Worm (Caenorhabditis elegans) whole organism, L1 larva: Measurements from ENCODE around the gene ZK1236.9.

Experiments
- C04F5.9 ChIP-seq: sonication (generic microtip); optimal IDR thresholded peaks from 2 replicates; lab custom pipeline; 2016; ENCODE audit warnings: missing genetic modification characterization, missing compliant biosample characterization
- C16A3.4 ChIP-seq: fragments of 150-350 bp; optimal IDR thresholded peaks from 2 replicates; lab custom pipeline; 2014; ENCODE audit warnings: missing biosample characterization, missing genetic modification characterization
- F16B12.6 ChIP-seq: fragments of 150-350 bp; optimal IDR thresholded peaks from 2 replicates; lab custom pipeline; 2014; ENCODE audit warnings: missing biosample characterization, missing genetic modification characterization
- Y116A8C.19 ChIP-seq: sonication (generic microtip); optimal IDR thresholded peaks from 2 replicates; lab custom pipeline; 2016; ENCODE audit warnings: missing compliant biosample characterization, missing genetic modification characterization, borderline replicate concordance
- alr-1 ChIP-seq: fragments of 200-800 bp; sonication (Bioruptor generic); optimal IDR thresholded peaks from 2 replicates; lab custom pipeline; 2018; ENCODE audit warnings: borderline replicate concordance, mild to moderate bottlenecking, missing genetic modification characterization, missing compliant biosample characterization
- blmp-1 ChIP-seq: fragments of 150-350 bp; optimal IDR thresholded peaks from 2 replicates; lab custom pipeline; 2014; ENCODE audit warnings: missing biosample characterization, missing genetic modification characterization
- ceh-63 ChIP-seq: fragments of 200-800 bp; sonication (Bioruptor generic); optimal IDR thresholded peaks from 2 replicates; lab custom pipeline; 2018; ENCODE audit warnings: mild to moderate bottlenecking, missing genetic modification characterization, missing compliant biosample characterization
- ceh-82 ChIP-seq, 3 experiments: fragments of 150-350 bp in 1 of 3; sonication (generic microtip) in 2 of 3; optimal IDR thresholded peaks; 2 replicates each; lab custom pipeline; 2014 to 2017; ENCODE audit warnings: missing biosample characterization in 3 of 3, missing genetic modification characterization in 3 of 3
- ces-1 ChIP-seq: fragments of 150-350 bp; optimal IDR thresholded peaks from 2 replicates; lab custom pipeline; 2014; ENCODE audit warnings: missing biosample characterization, missing genetic modification reagents, missing genetic modification characterization
- dpl-1 ChIP-seq, 3 experiments: fragments of 150-350 bp in 2 of 3; sonication (generic microtip) in 1 of 3; optimal IDR thresholded peaks; 2 replicates each; lab custom pipeline; 2014 to 2017; ENCODE audit warnings: missing biosample characterization in 3 of 3, missing genetic modification characterization in 3 of 3, missing genetic modification reagents in 3 of 3
- efl-1 ChIP-seq, 4 experiments: fragments of 150-350 bp; optimal IDR thresholded peaks in 3 of 4; peaks in 1 of 4; 1 replicate in 1 of 4; 2 replicates in 3 of 4; lab custom pipeline; 2014; ENCODE audit warnings: missing biosample characterization in 2 of 4, missing genetic modification characterization in 2 of 4, missing genetic modification reagents in 2 of 4
- efl-3 ChIP-seq: fragments of 200-800 bp; sonication (Bioruptor generic); optimal IDR thresholded peaks from 2 replicates; lab custom pipeline; 2018; ENCODE audit warnings: mild to moderate bottlenecking, missing genetic modification characterization, missing compliant biosample characterization
- elt-2 ChIP-seq: sonication (generic microtip); optimal IDR thresholded peaks from 2 replicates; lab custom pipeline; 2016; ENCODE audit warnings: missing genetic modification characterization, mild to moderate bottlenecking, inconsistent platforms, missing compliant biosample characterization, missing genetic modification reagents
- elt-3 ChIP-seq, 6 experiments: fragments of 150-350 bp in 1 of 6; sonication (generic microtip); optimal IDR thresholded peaks; 2 replicates each; lab custom pipeline; 2017 to 2018; ENCODE audit warnings: missing biosample characterization in 6 of 6, missing genetic modification characterization in 6 of 6, inconsistent platforms in 1 of 6
- ets-5 ChIP-seq: fragments of 200-800 bp; sonication (Bioruptor generic); IDR thresholded peaks from 2 replicates; pipeline ENCODE4 v1.3.6; 2022; ENCODE audit warnings: missing genetic modification characterization, missing compliant biosample characterization
- fkh-10 ChIP-seq: sonication (generic microtip); optimal IDR thresholded peaks from 2 replicates; lab custom pipeline; 2017; ENCODE audit warnings: missing biosample characterization, missing genetic modification reagents, missing genetic modification characterization
- fkh-8 ChIP-seq: sonication (generic microtip); optimal IDR thresholded peaks from 2 replicates; lab custom pipeline; 2016; ENCODE audit warnings: mild to moderate bottlenecking, missing genetic modification characterization, missing compliant biosample characterization
- fos-1 ChIP-seq: fragments of 150-350 bp; optimal IDR thresholded peaks from 2 replicates; lab custom pipeline; 2014; ENCODE audit warnings: missing biosample characterization, missing genetic modification characterization
- hlh-17 ChIP-seq: fragments of 200-800 bp; sonication (Bioruptor generic); optimal IDR thresholded peaks from 2 replicates; lab custom pipeline; 2018; ENCODE audit warnings: missing genetic modification characterization, mild to moderate bottlenecking, missing compliant biosample characterization, moderate library complexity, borderline replicate concordance
- hlh-4 ChIP-seq: sonication (generic microtip); optimal IDR thresholded peaks from 2 replicates; lab custom pipeline; 2016; ENCODE audit warnings: mild to moderate bottlenecking, missing genetic modification characterization, missing compliant biosample characterization
- isw-1 ChIP-seq: fragments of 200-800 bp; sonication (Bioruptor generic); IDR thresholded peaks from 2 replicates; pipeline ENCODE4 v1.3.6; 2022; ENCODE audit warnings: missing genetic modification characterization, missing compliant biosample characterization
- lin-14 ChIP-seq: fragments of 200-800 bp; sonication (Bioruptor generic); optimal IDR thresholded peaks from 2 replicates; lab custom pipeline; 2018; ENCODE audit warnings: mild to moderate bottlenecking, missing genetic modification characterization, moderate library complexity, missing compliant biosample characterization
- lin-15B ChIP-seq: fragments of 150-350 bp; sonication (generic microtip); optimal IDR thresholded peaks from 3 replicates; lab custom pipeline; 2014; ENCODE audit warnings: missing biosample characterization, missing genetic modification characterization
- lin-35 ChIP-seq, 2 experiments: fragments of 150-350 bp; optimal IDR thresholded peaks; 2 replicates each; lab custom pipeline; 2014; ENCODE audit warnings: missing biosample characterization in 2 of 2, missing genetic modification characterization in 2 of 2, missing genetic modification reagents in 2 of 2
- lin-39 ChIP-seq: fragments of 150-350 bp; optimal IDR thresholded peaks from 2 replicates; lab custom pipeline; 2014; ENCODE audit warnings: missing biosample characterization, missing genetic modification reagents, missing genetic modification characterization
- lir-3 ChIP-seq: sonication (generic microtip); optimal IDR thresholded peaks from 2 replicates; lab custom pipeline; 2016; ENCODE audit warnings: mild to moderate bottlenecking, missing genetic modification characterization, moderate library complexity, missing compliant biosample characterization; ENCODE audit not compliant: poor library complexity
- lsy-2 ChIP-seq, 2 experiments: fragments of 150-350 bp; optimal IDR thresholded peaks; 2 replicates each; lab custom pipeline; 2014; ENCODE audit warnings: missing biosample characterization in 2 of 2, missing genetic modification characterization in 2 of 2
- mab-9 ChIP-seq: fragments of 200-800 bp; sonication (Bioruptor generic); IDR thresholded peaks from 2 replicates; pipeline ENCODE4 v1.3.6; 2022; ENCODE audit warnings: missing genetic modification reagents, missing genetic modification characterization, missing compliant biosample characterization
- mef-2 ChIP-seq: fragments of 150-350 bp; optimal IDR thresholded peaks from 2 replicates; lab custom pipeline; 2014; ENCODE audit warnings: missing biosample characterization, missing genetic modification characterization
- nhr-12 ChIP-seq: sonication (generic microtip); optimal IDR thresholded peaks from 2 replicates; lab custom pipeline; 2017; ENCODE audit warnings: missing biosample characterization, missing genetic modification characterization
- nhr-19 ChIP-seq: fragments of 200-800 bp; sonication (Bioruptor generic); conservative IDR thresholded peaks from 2 replicates; pipeline ENCODE4 v1.3.6; 2022; ENCODE audit warnings: missing genetic modification characterization, missing compliant biosample characterization
- nhr-20 ChIP-seq: sonication (generic microtip); optimal IDR thresholded peaks from 2 replicates; lab custom pipeline; 2016; ENCODE audit warnings: mild to moderate bottlenecking, missing genetic modification characterization, missing compliant biosample characterization
- nhr-237 ChIP-seq: fragments of 150-350 bp; optimal IDR thresholded peaks from 2 replicates; lab custom pipeline; 2014; ENCODE audit warnings: missing biosample characterization, missing genetic modification characterization
- nhr-47 ChIP-seq: sonication (generic microtip); optimal IDR thresholded peaks from 2 replicates; lab custom pipeline; 2016; ENCODE audit warnings: mild to moderate bottlenecking, missing genetic modification characterization, moderate library complexity, missing compliant biosample characterization
- nhr-76 ChIP-seq: sonication (generic microtip); optimal IDR thresholded peaks from 2 replicates; lab custom pipeline; 2017; ENCODE audit warnings: missing biosample characterization, missing genetic modification characterization
- nhr-84 ChIP-seq: sonication (generic microtip); optimal IDR thresholded peaks from 2 replicates; lab custom pipeline; 2017; ENCODE audit warnings: missing biosample characterization, missing genetic modification characterization
- nhr-85 ChIP-seq: sonication (generic microtip); peaks from one replicate; lab custom pipeline; 2016; ENCODE audit warnings: missing genetic modification characterization, inconsistent platforms, missing compliant biosample characterization
- nhr-90 ChIP-seq: sonication (generic microtip); optimal IDR thresholded peaks from 2 replicates; lab custom pipeline; 2016; ENCODE audit warnings: mild to moderate bottlenecking, missing genetic modification characterization, missing compliant biosample characterization; ENCODE audit not compliant: poor library complexity
- pax-3 ChIP-seq: fragments of 200-800 bp; sonication (Bioruptor generic); optimal IDR thresholded peaks from 2 replicates; lab custom pipeline; 2018; ENCODE audit warnings: mild to moderate bottlenecking, missing genetic modification characterization, moderate library complexity, missing compliant biosample characterization
- rnt-1 ChIP-seq: sonication (generic microtip); optimal IDR thresholded peaks from 2 replicates; lab custom pipeline; 2016; ENCODE audit warnings: mild to moderate bottlenecking, missing genetic modification characterization, moderate library complexity, missing compliant biosample characterization
- skn-1 ChIP-seq: fragments of 150-350 bp; optimal IDR thresholded peaks from 2 replicates; lab custom pipeline; 2014; ENCODE audit warnings: missing biosample characterization, missing genetic modification characterization
- snpc-4 ChIP-seq: fragments of 150-350 bp; optimal IDR thresholded peaks from 2 replicates; lab custom pipeline; 2014; ENCODE audit warnings: missing biosample characterization, missing genetic modification characterization
- snu-23 ChIP-seq: sonication (generic microtip); optimal IDR thresholded peaks from 2 replicates; lab custom pipeline; 2016; ENCODE audit warnings: missing genetic modification characterization, missing compliant biosample characterization
- sox-4 ChIP-seq: sonication (generic microtip); optimal IDR thresholded peaks from 2 replicates; lab custom pipeline; 2016; ENCODE audit warnings: missing genetic modification characterization, missing compliant biosample characterization
- sptf-1 ChIP-seq: fragments of 150-350 bp; optimal IDR thresholded peaks from 2 replicates; lab custom pipeline; 2014; ENCODE audit warnings: missing biosample characterization, missing genetic modification characterization
- swsn-7 ChIP-seq: sonication (generic microtip); optimal IDR thresholded peaks from 2 replicates; lab custom pipeline; 2016; ENCODE audit warnings: missing genetic modification characterization, missing compliant biosample characterization
- tlp-1 ChIP-seq: fragments of 150-350 bp; optimal IDR thresholded peaks from 2 replicates; lab custom pipeline; 2014; ENCODE audit warnings: missing biosample characterization, missing genetic modification characterization
- unc-86 ChIP-seq: sonication (generic microtip); optimal IDR thresholded peaks from 2 replicates; lab custom pipeline; 2016; ENCODE audit warnings: missing genetic modification characterization, missing compliant biosample characterization
- unc-98 ChIP-seq: fragments of 200-800 bp; sonication (Bioruptor generic); IDR thresholded peaks from 2 replicates; pipeline ENCODE4 v1.3.6; 2022; ENCODE audit warnings: missing genetic modification characterization, missing compliant biosample characterization
- xbp-1 ChIP-seq: sonication (generic microtip); optimal IDR thresholded peaks from 2 replicates; lab custom pipeline; 2016; ENCODE audit warnings: missing genetic modification characterization, missing compliant biosample characterization
- zag-1 ChIP-seq: fragments of 150-350 bp; optimal IDR thresholded peaks from 2 replicates; lab custom pipeline; 2014; ENCODE audit warnings: missing biosample characterization, missing genetic modification characterization
- zip-4 ChIP-seq: fragments of 200-800 bp; sonication (Bioruptor generic); optimal IDR thresholded peaks from 2 replicates; lab custom pipeline; 2018; ENCODE audit warnings: mild to moderate bottlenecking, missing genetic modification characterization, moderate library complexity, missing compliant biosample characterization
- ztf-4 ChIP-seq: fragments of 150-350 bp; optimal IDR thresholded peaks from 2 replicates; lab custom pipeline; 2014; ENCODE audit warnings: missing biosample characterization, missing genetic modification characterization

The ZK1236.9 gene

ce11 chrIII:8392307-8392706 is 42.7 kb downstream of the ZK1236.9 start:
- peak in 1 of 3 experiments; percentile 61 for TF ChIP-seq ceh-82 (tag; optimal IDR thresholded peaks at IDR 0.05; lab: Kevin White, UChicago)
- TF ChIP-seq tlp-1, result no peak
- no peak for TF ChIP-seq blmp-1 (tag; lab: Kevin White, UChicago)
- TF ChIP-seq unc-86, result peak; percentile 62
- TF ChIP-seq rnt-1 (tag; lab: Kevin White, UChicago), result no peak
- TF ChIP-seq nhr-12 (tag; lab: Kevin White, UChicago), result no peak
- no peak for TF ChIP-seq nhr-84 (tag; lab: Kevin White, UChicago)
- peak; percentile 3 for TF ChIP-seq xbp-1 (tag; lab: Kevin White, UChicago)
- no peak for TF ChIP-seq zip-4 (GFP tag; lab: Kevin White, UChicago)
- TF ChIP-seq C04F5.9, result no peak
- TF ChIP-seq Y116A8C.19 (tag; lab: Kevin White, UChicago), result no peak
- TF ChIP-seq lin-14 (GFP tag; lab: Kevin White, UChicago), result peak; percentile 85
- TF ChIP-seq zag-1, result no peak
- no peak for TF ChIP-seq ceh-63
- peak; percentile 3 to 8 for TF ChIP-seq efl-1 (optimal IDR thresholded peaks at IDR 0.05; lab: Kevin White, UChicago)
- TF ChIP-seq efl-1 (GFP tag; optimal IDR thresholded peaks at IDR 0.05 in 1 of 2; lab: Kevin White, UChicago), result peak in 1 of 2 experiments; percentile 72
- TF ChIP-seq isw-1, result peak; percentile 7; the same call in 1 of the 2 replicates
- TF ChIP-seq nhr-90 (tag; lab: Kevin White, UChicago), result no peak
- no peak for TF ChIP-seq sptf-1 (tag; lab: Kevin White, UChicago)
- peak; percentile 47 for TF ChIP-seq snu-23 (GFP tag; lab: Kevin White, UChicago)
- no peak for TF ChIP-seq nhr-237 (tag; lab: Kevin White, UChicago)
- no peak for TF ChIP-seq alr-1 (tag; lab: Kevin White, UChicago)
- TF ChIP-seq sox-4, result no peak
- no peak for TF ChIP-seq nhr-85 (tag; lab: Kevin White, UChicago)
- no peak for TF ChIP-seq efl-3 (GFP tag; lab: Kevin White, UChicago)
- no peak for TF ChIP-seq unc-98
- peak; percentile 50 for TF ChIP-seq pax-3
- TF ChIP-seq fkh-10, result peak; percentile 66
- peak; percentile 15 to 54 for TF ChIP-seq lsy-2 (tag; optimal IDR thresholded peaks at IDR 0.05; lab: Kevin White, UChicago)
- TF ChIP-seq hlh-4 (tag; lab: Kevin White, UChicago), result no peak
- no peak for TF ChIP-seq mef-2 (tag; lab: Kevin White, UChicago)
- TF ChIP-seq nhr-76 (tag; lab: Kevin White, UChicago), result no peak
- TF ChIP-seq dpl-1 (GFP tag; optimal IDR thresholded peaks at IDR 0.05; lab: Kevin White, UChicago), result peak in 1 of 3 experiments; percentile 43
- TF ChIP-seq ets-5 (GFP tag; lab: Robert Waterston, UW), result no peak
- no peak for TF ChIP-seq snpc-4 (tag; lab: Kevin White, UChicago)
- peak in 1 of 2 experiments; percentile 15 for TF ChIP-seq lin-35 (GFP tag; optimal IDR thresholded peaks at IDR 0.05; lab: Kevin White, UChicago)
- TF ChIP-seq elt-2 (tag; lab: Kevin White, UChicago), result no peak
- TF ChIP-seq lin-15B (tag; lab: Kevin White, UChicago), result no peak
- no peak for TF ChIP-seq ztf-4 (tag; lab: Kevin White, UChicago)
- TF ChIP-seq swsn-7 (tag; lab: Kevin White, UChicago), result peak; percentile 28
- TF ChIP-seq lin-39, result no peak
- no peak for TF ChIP-seq F16B12.6
- TF ChIP-seq lir-3 (tag; lab: Kevin White, UChicago), result no peak
- TF ChIP-seq hlh-17 (GFP tag; lab: Kevin White, UChicago), result no peak
- no peak for TF ChIP-seq nhr-19 (GFP tag; lab: Robert Waterston, UW)
- TF ChIP-seq elt-3 (tag; optimal IDR thresholded peaks at IDR 0.05; lab: Kevin White, UChicago), result no peak
- TF ChIP-seq ces-1 (GFP tag; lab: Kevin White, UChicago), result peak; percentile 4
- no peak for TF ChIP-seq C16A3.4
- peak; percentile 42 for TF ChIP-seq nhr-47 (tag; lab: Kevin White, UChicago)
- TF ChIP-seq mab-9, result no peak
- TF ChIP-seq fkh-8 (tag; lab: Kevin White, UChicago), result peak; percentile 78
- TF ChIP-seq fos-1 (tag; lab: Kevin White, UChicago), result no peak
- no peak for TF ChIP-seq nhr-20 (tag; lab: Kevin White, UChicago)
- no peak for TF ChIP-seq skn-1 (tag; lab: Kevin White, UChicago)
